Worm (Caenorhabditis elegans) whole organism, L3 larva: Measurements from ENCODE around the gene asp-9.
A peak's percentile ranks its signal among the peaks of the same experiment; 100 is the strongest.

Experiments
- elt-2 ChIP-seq: sonication (generic microtip); optimal IDR thresholded peaks from 2 replicates; lab custom pipeline; 2016; ENCODE audit warnings: missing genetic modification reagents, mild to moderate bottlenecking, missing genetic modification characterization, missing compliant biosample characterization
- nhr-67 ChIP-seq: fragments of 150-350 bp; optimal IDR thresholded peaks from 2 replicates; lab custom pipeline; 2014; ENCODE audit warnings: missing biosample characterization, missing genetic modification characterization
- nhr-77 ChIP-seq: fragments of 150-350 bp; optimal IDR thresholded peaks from 2 replicates; lab custom pipeline; 2014; ENCODE audit warnings: missing biosample characterization, missing genetic modification characterization
- unc-39 ChIP-seq: sonication (generic microtip); optimal IDR thresholded peaks from 4 replicates; lab custom pipeline; 2017; ENCODE audit warnings: missing biosample characterization, missing genetic modification characterization

ce11 chrIV:6217066-6217465 is 31.4 kb downstream of the asp-9 start, which contains the start of gene C49A9.9:
- TF ChIP-seq nhr-77 (tag; lab: Kevin White, UChicago) (no peak), nhr-67 (tag; lab: Kevin White, UChicago) (no peak), elt-2 (tag; lab: Kevin White, UChicago) (peak; percentile 56), unc-39 (tag; lab: Kevin White, UChicago) (no peak)
